Worm (Caenorhabditis elegans) whole organism, mixed stage, embryonic: ENCODE data around the gene fbxb-114.

Experiments
- M03D4.4 ChIP-seq: sonication (generic microtip); optimal IDR thresholded peaks from 2 replicates; lab custom pipeline; 2017; ENCODE audit warnings: mild to moderate bottlenecking, missing genetic modification characterization, missing compliant biosample characterization
- bed-3 ChIP-seq: fragments of 200-800 bp; sonication (Bioruptor generic); optimal IDR thresholded peaks from 3 replicates; lab custom pipeline; 2018; ENCODE audit warnings: mild to moderate bottlenecking, missing genetic modification characterization, moderate library complexity, missing compliant biosample characterization
- blmp-1 ChIP-seq: fragments of 150-350 bp; optimal IDR thresholded peaks from 2 replicates; lab custom pipeline; 2014; ENCODE audit warnings: missing biosample characterization, missing genetic modification characterization
- ceh-39 ChIP-seq: fragments of 150-350 bp; optimal IDR thresholded peaks from 2 replicates; lab custom pipeline; 2014; ENCODE audit warnings: missing biosample characterization, missing genetic modification characterization
- ceh-43 ChIP-seq: fragments of 200-800 bp; sonication (Bioruptor generic); optimal IDR thresholded peaks from 2 replicates; lab custom pipeline; 2018; ENCODE audit warnings: mild to moderate bottlenecking, missing genetic modification characterization, moderate library complexity, missing compliant biosample characterization
- ceh-83 ChIP-seq: fragments of 200-800 bp; sonication (Bioruptor generic); optimal IDR thresholded peaks from 2 replicates; lab custom pipeline; 2018; ENCODE audit warnings: mild to moderate bottlenecking, missing genetic modification characterization, missing compliant biosample characterization
- ces-1 ChIP-seq: fragments of 150-350 bp; optimal IDR thresholded peaks from 2 replicates; lab custom pipeline; 2014; ENCODE audit warnings: missing biosample characterization, missing genetic modification reagents, missing genetic modification characterization
- cnd-1 ChIP-seq: fragments of 200-800 bp; sonication (Bioruptor generic); optimal IDR thresholded peaks from 2 replicates; lab custom pipeline; 2018; ENCODE audit warnings: mild to moderate bottlenecking, missing genetic modification characterization, missing compliant biosample characterization
- drap-1 ChIP-seq: fragments of 200-800 bp; sonication (Bioruptor generic); optimal IDR thresholded peaks from 3 replicates; lab custom pipeline; 2018; ENCODE audit warnings: mild to moderate bottlenecking, missing genetic modification characterization, missing compliant biosample characterization
- elt-1 ChIP-seq: sonication (generic microtip); optimal IDR thresholded peaks from 2 replicates; lab custom pipeline; 2017; ENCODE audit warnings: missing genetic modification characterization, mild to moderate bottlenecking, missing compliant biosample characterization, antibody characterized with exemption, moderate library complexity, borderline replicate concordance; ENCODE audit not compliant: insufficient read depth
- elt-3 ChIP-seq: fragments of 150-350 bp; optimal IDR thresholded peaks from 2 replicates; lab custom pipeline; 2014; ENCODE audit warnings: missing biosample characterization, missing genetic modification characterization
- flh-1 ChIP-seq: fragments of 200-800 bp; sonication (Bioruptor generic); optimal IDR thresholded peaks from 2 replicates; lab custom pipeline; 2018; ENCODE audit warnings: mild to moderate bottlenecking, missing genetic modification characterization, moderate library complexity, missing compliant biosample characterization
- ham-2 ChIP-seq: fragments of 200-800 bp; sonication (Bioruptor generic); optimal IDR thresholded peaks from 2 replicates; lab custom pipeline; 2018; ENCODE audit warnings: mild to moderate bottlenecking, missing genetic modification characterization, missing compliant biosample characterization
- hlh-1 ChIP-seq: fragments of 150-350 bp; optimal IDR thresholded peaks from 2 replicates; lab custom pipeline; 2014; ENCODE audit warnings: missing biosample characterization, missing genetic modification reagents, missing genetic modification characterization
- lin-13 ChIP-seq: fragments of 150-350 bp; optimal IDR thresholded peaks from 2 replicates; lab custom pipeline; 2014; ENCODE audit warnings: missing biosample characterization, missing genetic modification characterization
- lin-32 ChIP-seq: fragments of 200-800 bp; sonication (Bioruptor generic); optimal IDR thresholded peaks from 2 replicates; lab custom pipeline; 2018; ENCODE audit warnings: mild to moderate bottlenecking, missing genetic modification characterization, missing compliant biosample characterization
- lsy-2 ChIP-seq: fragments of 150-350 bp; optimal IDR thresholded peaks from 2 replicates; lab custom pipeline; 2014; ENCODE audit warnings: missing biosample characterization, missing genetic modification characterization
- mab-5 ChIP-seq: fragments of 150-350 bp; optimal IDR thresholded peaks from 2 replicates; lab custom pipeline; 2014; ENCODE audit warnings: missing biosample characterization, missing genetic modification characterization
- mep-1 ChIP-seq: fragments of 150-350 bp; optimal IDR thresholded peaks from 2 replicates; lab custom pipeline; 2017; ENCODE audit warnings: missing biosample characterization, missing genetic modification reagents, missing genetic modification characterization, inconsistent platforms
- mls-2 ChIP-seq: sonication (generic microtip); optimal IDR thresholded peaks from 2 replicates; lab custom pipeline; 2016; ENCODE audit warnings: mild to moderate bottlenecking, missing genetic modification characterization, moderate library complexity, missing compliant biosample characterization
- nhr-12 ChIP-seq: fragments of 150-350 bp; optimal IDR thresholded peaks from 2 replicates; lab custom pipeline; 2014; ENCODE audit warnings: missing biosample characterization, missing genetic modification characterization
- nhr-2 ChIP-seq: fragments of 150-350 bp; optimal IDR thresholded peaks from 2 replicates; lab custom pipeline; 2014; ENCODE audit warnings: missing biosample characterization, missing genetic modification characterization
- nhr-237 ChIP-seq: fragments of 150-350 bp; optimal IDR thresholded peaks from 2 replicates; lab custom pipeline; 2014; ENCODE audit warnings: missing biosample characterization, missing genetic modification characterization
- nhr-28 ChIP-seq: fragments of 150-350 bp; optimal IDR thresholded peaks from 2 replicates; lab custom pipeline; 2014; ENCODE audit warnings: missing biosample characterization, missing genetic modification characterization
- nhr-76 ChIP-seq: sonication (generic microtip); optimal IDR thresholded peaks from 2 replicates; lab custom pipeline; 2017; ENCODE audit warnings: missing biosample characterization, missing genetic modification characterization
- pha-4 ChIP-seq: fragments of 150-350 bp; optimal IDR thresholded peaks from 2 replicates; lab custom pipeline; 2018; ENCODE audit warnings: missing biosample characterization, missing genetic modification reagents, missing genetic modification characterization
- sem-2 ChIP-seq: fragments of 200-800 bp; sonication (Bioruptor generic); optimal IDR thresholded peaks from 2 replicates; lab custom pipeline; 2018; ENCODE audit warnings: mild to moderate bottlenecking, missing genetic modification characterization, missing compliant biosample characterization
- snpc-4 ChIP-seq: fragments of 150-350 bp; optimal IDR thresholded peaks from 2 replicates; lab custom pipeline; 2014; ENCODE audit warnings: missing biosample characterization, missing genetic modification characterization
- sptf-1 ChIP-seq: sonication (generic microtip); optimal IDR thresholded peaks from 2 replicates; lab custom pipeline; 2017; ENCODE audit warnings: mild to moderate bottlenecking, missing genetic modification characterization, moderate library complexity, missing compliant biosample characterization
- tbx-8 ChIP-seq: fragments of 200-800 bp; sonication (Bioruptor generic); optimal IDR thresholded peaks from 2 replicates; lab custom pipeline; 2018; ENCODE audit warnings: mild to moderate bottlenecking, missing genetic modification characterization, moderate library complexity, missing compliant biosample characterization
- unc-120 ChIP-seq: sonication (generic microtip); optimal IDR thresholded peaks from 2 replicates; lab custom pipeline; 2017; ENCODE audit warnings: missing genetic modification characterization, missing compliant biosample characterization; ENCODE audit not compliant: poor library complexity, severe bottlenecking
- unc-39 ChIP-seq: fragments of 150-350 bp; optimal IDR thresholded peaks from 2 replicates; lab custom pipeline; 2014; ENCODE audit warnings: missing biosample characterization, missing genetic modification characterization
- unc-62 ChIP-seq: fragments of 150-350 bp; optimal IDR thresholded peaks from 2 replicates; lab custom pipeline; 2014; ENCODE audit warnings: missing biosample characterization, missing genetic modification reagents, missing genetic modification characterization
- zip-8 ChIP-seq: fragments of 150-350 bp; optimal IDR thresholded peaks from 2 replicates; lab custom pipeline; 2014; ENCODE audit warnings: missing biosample characterization, missing genetic modification characterization
- ztf-11 ChIP-seq: fragments of 150-350 bp; optimal IDR thresholded peaks from 2 replicates; lab custom pipeline; 2014; ENCODE audit warnings: missing biosample characterization, missing genetic modification characterization

fbxb-114 gene

DNA sequence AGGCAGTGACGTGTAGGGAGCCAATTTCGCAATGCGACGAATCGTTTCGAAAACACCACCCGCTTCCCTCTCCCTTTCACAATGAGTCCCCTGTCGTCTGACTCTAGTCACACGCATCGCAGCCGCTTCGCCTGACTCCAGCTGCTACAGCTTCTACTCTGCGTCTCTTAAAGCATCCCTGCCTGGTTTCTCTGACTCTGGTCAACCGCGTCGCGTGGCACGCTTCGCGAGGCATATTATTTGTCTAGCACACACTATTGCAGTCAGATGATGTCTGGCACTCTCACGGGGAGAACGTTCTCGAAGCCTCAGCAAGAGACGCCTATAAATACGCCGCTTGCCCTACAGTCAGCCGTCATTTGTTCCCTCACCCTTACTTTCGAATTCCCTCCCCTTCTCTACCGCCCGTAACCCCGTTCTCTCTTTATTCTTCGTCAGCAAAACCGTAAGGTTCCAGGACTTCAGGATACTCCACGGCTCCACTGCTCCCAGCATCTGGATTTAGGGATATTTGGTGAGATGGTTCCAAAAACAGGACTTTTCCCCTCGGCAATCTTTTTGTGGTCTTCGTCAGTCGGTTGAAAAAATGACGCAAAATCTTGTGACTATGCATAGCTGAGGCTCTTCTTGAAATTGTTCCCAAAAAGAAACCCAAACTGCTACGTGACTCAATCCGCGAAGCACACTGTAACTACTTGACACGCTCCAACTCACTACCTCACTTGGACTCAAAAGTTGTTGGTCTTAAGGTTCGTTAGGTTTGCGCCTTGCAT lies 8.1 kb downstream of the fbxb-114 start:
- TF ChIP-seq lsy-2 = peak; percentile 88
- peak; percentile 80 for TF ChIP-seq cnd-1
- TF ChIP-seq lin-32 (GFP tag; lab: Kevin White, UChicago) = peak; percentile 95
- TF ChIP-seq ztf-11 (tag; lab: Kevin White, UChicago) = peak; percentile 84
- TF ChIP-seq ceh-39 (tag; lab: Kevin White, UChicago) = peak; percentile 93
- peak; percentile 96 for TF ChIP-seq ces-1 (GFP tag; lab: Kevin White, UChicago)
- TF ChIP-seq drap-1 (GFP tag; lab: Kevin White, UChicago) = peak; percentile 82
- TF ChIP-seq mls-2 (tag; lab: Kevin White, UChicago) = peak; percentile 93
- TF ChIP-seq zip-8 (tag; lab: Kevin White, UChicago) = peak; percentile 13
- no peak for TF ChIP-seq snpc-4
- peak; percentile 97 for TF ChIP-seq nhr-237 (tag; lab: Kevin White, UChicago)
- TF ChIP-seq ceh-83 = peak; percentile 85
- TF ChIP-seq blmp-1 (tag; lab: Kevin White, UChicago) = no peak
- TF ChIP-seq bed-3 (GFP tag; lab: Kevin White, UChicago) = peak; percentile 67
- peak; percentile 95 for TF ChIP-seq mep-1 (tag; lab: Kevin White, UChicago)
- no peak for TF ChIP-seq nhr-76 (tag; lab: Kevin White, UChicago)
- no peak for TF ChIP-seq elt-1 (tag; lab: Kevin White, UChicago)
- TF ChIP-seq unc-62 = peak; percentile 97
- TF ChIP-seq flh-1 (GFP tag; lab: Kevin White, UChicago) = no peak
- peak; percentile 88 for TF ChIP-seq sptf-1 (tag; lab: Kevin White, UChicago)
- peak; percentile 98 for TF ChIP-seq pha-4
- TF ChIP-seq unc-120 (tag; lab: Kevin White, UChicago) = peak; percentile 90
- TF ChIP-seq nhr-2 = no peak
- peak; percentile 99 for TF ChIP-seq hlh-1 (tag; lab: Kevin White, UChicago)
- TF ChIP-seq nhr-12 (tag; lab: Kevin White, UChicago) = no peak
- TF ChIP-seq nhr-28 (tag; lab: Kevin White, UChicago) = peak; percentile 45
- peak; percentile 81 for TF ChIP-seq elt-3 (tag; lab: Kevin White, UChicago)
- TF ChIP-seq ceh-43 = peak; percentile 42
- peak; percentile 97 for TF ChIP-seq lin-13
- TF ChIP-seq ham-2 (GFP tag; lab: Kevin White, UChicago) = peak; percentile 100
- peak; percentile 88 for TF ChIP-seq mab-5 (tag; lab: Kevin White, UChicago)
- peak; percentile 21 for TF ChIP-seq unc-39 (tag; lab: Kevin White, UChicago)
- TF ChIP-seq sem-2 = peak; percentile 75
- TF ChIP-seq M03D4.4 (tag; lab: Kevin White, UChicago) = peak; percentile 50
- no peak for TF ChIP-seq tbx-8 (GFP tag; lab: Kevin White, UChicago)

DNA sequence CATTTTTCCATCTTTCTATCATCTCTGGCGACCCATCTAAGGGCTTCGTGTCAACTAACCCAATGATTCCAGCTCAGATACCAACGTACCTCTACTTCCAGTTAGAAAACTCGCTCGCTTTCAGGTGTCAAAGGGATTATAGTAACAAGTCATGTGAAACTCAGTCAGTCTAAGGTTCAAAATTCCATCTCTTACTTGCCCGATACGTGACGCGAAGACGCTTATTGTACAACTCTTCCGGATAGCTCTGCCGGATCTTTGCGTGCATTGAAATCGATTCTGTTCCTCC lies 8.6 kb downstream of the fbxb-114 start:
- no peak for TF ChIP-seq M03D4.4 (tag; lab: Kevin White, UChicago)
- no peak for TF ChIP-seq cnd-1
- TF ChIP-seq unc-62 = no peak

DNA sequence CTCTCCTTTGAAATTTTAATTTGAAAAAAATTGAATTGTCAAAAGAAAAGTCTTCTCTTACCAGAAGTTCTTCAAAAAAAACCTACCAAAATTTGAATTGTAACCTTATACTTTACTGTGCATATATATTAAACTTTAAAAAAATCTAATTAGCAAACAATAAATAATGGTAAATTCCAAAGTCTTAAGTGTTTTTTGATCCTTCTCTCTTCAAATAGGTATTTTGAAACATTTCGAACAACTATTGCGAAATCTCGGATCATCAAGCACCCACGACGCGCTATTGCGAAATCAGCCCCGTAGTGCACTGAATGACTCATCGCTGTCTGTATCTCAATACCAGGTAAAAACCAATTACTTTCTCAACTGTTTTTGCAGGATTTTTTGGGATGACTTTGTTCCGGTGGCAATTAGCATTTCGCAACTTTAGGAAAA lies 9.0 kb downstream of the fbxb-114 start:
- peak; percentile 52 for TF ChIP-seq nhr-237 (tag; lab: Kevin White, UChicago)
- TF ChIP-seq tbx-8 (GFP tag; lab: Kevin White, UChicago) = no peak
- TF ChIP-seq nhr-2 = peak; percentile 43
- TF ChIP-seq snpc-4 = no peak
- no peak for TF ChIP-seq sem-2
- peak; percentile 13 for TF ChIP-seq ces-1 (GFP tag; lab: Kevin White, UChicago)
- TF ChIP-seq, all 35 proteins: peak for 3
